Worm (Caenorhabditis elegans) whole organism, L4 larva: Measurements from ENCODE around the gene acdh-13.

Experiments used
- F37D6.2 ChIP-seq: sonication (generic microtip); optimal IDR thresholded peaks from 2 replicates; lab custom pipeline; 2016; ENCODE audit warnings: mild to moderate bottlenecking, missing genetic modification characterization, missing compliant biosample characterization
- F44E2.7 ChIP-seq: fragments of 200-800 bp; sonication (Bioruptor generic); IDR thresholded peaks from 2 replicates; pipeline ENCODE4 v2.1.2; 2022; ENCODE audit warnings: missing genetic modification characterization, missing compliant biosample characterization
- F49E8.2 ChIP-seq: sonication (generic microtip); optimal IDR thresholded peaks from 2 replicates; lab custom pipeline; 2016; ENCODE audit warnings: missing compliant biosample characterization, mild to moderate bottlenecking, missing genetic modification characterization, borderline replicate concordance
- R02D3.7 ChIP-seq: fragments of 150-350 bp; sonication (generic microtip); optimal IDR thresholded peaks from 3 replicates; lab custom pipeline; 2014; ENCODE audit warnings: missing biosample characterization, missing genetic modification characterization
- T20F7.1 ChIP-seq: fragments of 200-800 bp; sonication (Bioruptor generic); optimal IDR thresholded peaks from 2 replicates; lab custom pipeline; 2018; ENCODE audit warnings: mild to moderate bottlenecking, missing genetic modification characterization, missing compliant biosample characterization
- T26A8.4 ChIP-seq: fragments of 200-800 bp; sonication (Bioruptor generic); IDR thresholded peaks from 2 replicates; pipeline ENCODE4 v1.3.6; 2022; ENCODE audit warnings: missing genetic modification characterization, missing compliant biosample characterization
- Y105C5A.15 ChIP-seq: fragments of 200-800 bp; sonication (Bioruptor generic); IDR thresholded peaks from 2 replicates; pipeline ENCODE4 v1.3.6; 2022; ENCODE audit warnings: missing genetic modification characterization, missing compliant biosample characterization
- Y48G9A.11 ChIP-seq: fragments of 200-800 bp; sonication (Bioruptor generic); IDR thresholded peaks from 2 replicates; pipeline ENCODE4 v1.3.6; 2022; ENCODE audit warnings: missing genetic modification reagents, missing genetic modification characterization, missing compliant biosample characterization
- ZK337.2 ChIP-seq: fragments of 200-800 bp; sonication (Bioruptor generic); IDR thresholded peaks from 2 replicates; pipeline ENCODE4 v1.3.6; 2022; ENCODE audit warnings: missing genetic modification reagents, missing genetic modification characterization, missing compliant biosample characterization
- aha-1 ChIP-seq: fragments of 150-350 bp; peaks from one replicate; lab custom pipeline; 2014; ENCODE audit warnings: missing biosample characterization, missing genetic modification characterization
- aly-2 ChIP-seq: sonication (generic microtip); optimal IDR thresholded peaks from 2 replicates; lab custom pipeline; 2018; ENCODE audit warnings: missing biosample characterization, missing genetic modification characterization
- attf-4 ChIP-seq: sonication (generic microtip); optimal IDR thresholded peaks from 3 replicates; lab custom pipeline; 2017; ENCODE audit warnings: missing biosample characterization, missing genetic modification characterization
- ceh-20 ChIP-seq: fragments of 200-800 bp; sonication (Bioruptor generic); IDR thresholded peaks from 2 replicates; pipeline ENCODE4 v1.3.6; 2022; ENCODE audit warnings: missing genetic modification reagents, missing genetic modification characterization, missing compliant biosample characterization
- ceh-32 ChIP-seq: sonication (generic microtip); optimal IDR thresholded peaks from 2 replicates; lab custom pipeline; 2016; ENCODE audit warnings: mild to moderate bottlenecking, missing genetic modification characterization, missing compliant biosample characterization; ENCODE audit not compliant: poor library complexity
- ceh-44 ChIP-seq: fragments of 200-800 bp; sonication (Bioruptor generic); IDR thresholded peaks from 2 replicates; pipeline ENCODE4 v1.3.6; 2022; ENCODE audit warnings: missing genetic modification reagents, missing genetic modification characterization, missing compliant biosample characterization
- ceh-82 ChIP-seq: sonication (generic microtip); optimal IDR thresholded peaks from 2 replicates; lab custom pipeline; 2017; ENCODE audit warnings: missing biosample characterization, missing genetic modification characterization
- ces-1 ChIP-seq: fragments of 150-350 bp; sonication (generic microtip); optimal IDR thresholded peaks from 4 replicates; lab custom pipeline; 2014; ENCODE audit warnings: missing biosample characterization, missing genetic modification reagents, missing genetic modification characterization
- ctbp-1 ChIP-seq: fragments of 200-800 bp; sonication (Bioruptor generic); IDR thresholded peaks from 2 replicates; pipeline ENCODE4 v1.3.6; 2022; ENCODE audit warnings: missing genetic modification reagents, missing genetic modification characterization, missing compliant biosample characterization
- daf-16 ChIP-seq, 3 experiments: sonication (generic microtip); optimal IDR thresholded peaks; 2 replicates each; lab custom pipeline; 2016 to 2017; ENCODE audit warnings: missing genetic modification characterization in 3 of 3, missing genetic modification reagents in 3 of 3, mild to moderate bottlenecking in 2 of 3, missing compliant biosample characterization in 2 of 3, missing biosample characterization in 1 of 3, moderate library complexity in 1 of 3
- daf-8 ChIP-seq: fragments of 200-800 bp; sonication (Bioruptor generic); IDR thresholded peaks from 2 replicates; pipeline ENCODE4 v1.3.6; 2022; ENCODE audit warnings: missing genetic modification characterization, missing compliant biosample characterization
- fos-1 ChIP-seq: fragments of 150-350 bp; optimal IDR thresholded peaks from 2 replicates; lab custom pipeline; 2014; ENCODE audit warnings: missing biosample characterization, missing genetic modification characterization
- gei-8 ChIP-seq: fragments of 200-800 bp; sonication (Bioruptor generic); optimal IDR thresholded peaks from 2 replicates; lab custom pipeline; 2018; ENCODE audit warnings: mild to moderate bottlenecking, missing genetic modification characterization, missing compliant biosample characterization
- hif-1 ChIP-seq, 2 experiments: sonication (generic microtip); optimal IDR thresholded peaks; 2 replicates each; lab custom pipeline; 2016 to 2017; ENCODE audit warnings: missing compliant biosample characterization in 2 of 2, missing genetic modification characterization in 2 of 2, missing genetic modification reagents in 2 of 2, missing genotype in 2 of 2, mild to moderate bottlenecking in 1 of 2
- jun-1 ChIP-seq: fragments of 150-350 bp; optimal IDR thresholded peaks from 2 replicates; lab custom pipeline; 2014; ENCODE audit warnings: missing biosample characterization, missing genetic modification reagents, missing genetic modification characterization
- lim-7 ChIP-seq: fragments of 200-800 bp; sonication (Bioruptor generic); IDR thresholded peaks from 2 replicates; pipeline ENCODE4 v1.3.6; 2022; ENCODE audit warnings: missing genetic modification characterization, missing compliant biosample characterization
- lin-1 ChIP-seq: fragments of 200-800 bp; sonication (Bioruptor generic); IDR thresholded peaks from 2 replicates; pipeline ENCODE4 v1.3.6; 2022; ENCODE audit warnings: missing genetic modification reagents, missing genetic modification characterization, missing compliant biosample characterization
- lin-15B ChIP-seq: fragments of 150-350 bp; sonication (generic microtip); optimal IDR thresholded peaks from 3 replicates; lab custom pipeline; 2014; ENCODE audit warnings: missing biosample characterization, missing genetic modification characterization
- lin-29 ChIP-seq: fragments of 200-800 bp; sonication (Bioruptor generic); IDR thresholded peaks from 2 replicates; pipeline ENCODE4 v1.3.6; 2022; ENCODE audit warnings: missing genetic modification reagents, missing genetic modification characterization, missing compliant biosample characterization
- lin-38 ChIP-seq: fragments of 200-800 bp; sonication (Bioruptor generic); IDR thresholded peaks from 2 replicates; pipeline ENCODE4 v1.3.6; 2022; ENCODE audit warnings: missing genetic modification reagents, missing genetic modification characterization, missing compliant biosample characterization
- lin-39 ChIP-seq: fragments of 150-350 bp; optimal IDR thresholded peaks from 2 replicates; lab custom pipeline; 2014; ENCODE audit warnings: missing biosample characterization, missing genetic modification reagents, missing genetic modification characterization
- lir-3 ChIP-seq: sonication (generic microtip); optimal IDR thresholded peaks from 2 replicates; lab custom pipeline; 2016; ENCODE audit warnings: mild to moderate bottlenecking, missing genetic modification characterization, missing compliant biosample characterization
- lsy-2 ChIP-seq, 2 experiments: fragments of 150-350 bp in 1 of 2; sonication (generic microtip) in 1 of 2; optimal IDR thresholded peaks; 2 replicates each; lab custom pipeline; 2014 to 2017; ENCODE audit warnings: missing biosample characterization in 2 of 2, missing genetic modification characterization in 2 of 2
- madf-9 ChIP-seq: fragments of 200-800 bp; sonication (Bioruptor generic); conservative IDR thresholded peaks from 2 replicates; pipeline ENCODE4 v1.3.6; 2022; ENCODE audit warnings: missing genetic modification reagents, missing genetic modification characterization, missing compliant biosample characterization
- mdl-1 ChIP-seq, 2 experiments: fragments of 150-350 bp in 1 of 2; sonication (generic microtip) in 1 of 2; optimal IDR thresholded peaks; 2 replicates each; lab custom pipeline; 2014 to 2017; ENCODE audit warnings: missing biosample characterization in 2 of 2, missing genetic modification characterization in 2 of 2
- mes-2 ChIP-seq: sonication (generic microtip); optimal IDR thresholded peaks from 2 replicates; lab custom pipeline; 2016; ENCODE audit warnings: missing genotype, mild to moderate bottlenecking, missing genetic modification characterization, missing compliant biosample characterization; ENCODE audit not compliant: poor library complexity, severe bottlenecking
- mxl-3 ChIP-seq: fragments of 200-800 bp; sonication (Bioruptor generic); optimal IDR thresholded peaks from 2 replicates; lab custom pipeline; 2018; ENCODE audit warnings: mild to moderate bottlenecking, missing genetic modification characterization, missing compliant biosample characterization
- nhr-10 ChIP-seq: fragments of 150-350 bp; optimal IDR thresholded peaks from 2 replicates; lab custom pipeline; 2014; ENCODE audit warnings: missing biosample characterization, missing genetic modification characterization
- nhr-41 ChIP-seq: fragments of 200-800 bp; sonication (Bioruptor generic); IDR thresholded peaks from 2 replicates; pipeline ENCODE4 v1.3.6; 2022; ENCODE audit warnings: missing genetic modification reagents, missing genetic modification characterization, missing compliant biosample characterization
- nhr-42 ChIP-seq: fragments of 200-800 bp; sonication (Bioruptor generic); IDR thresholded peaks from 2 replicates; pipeline ENCODE4 v1.3.6; 2022; ENCODE audit warnings: missing genetic modification characterization, missing compliant biosample characterization
- nhr-77 ChIP-seq: fragments of 150-350 bp; optimal IDR thresholded peaks from 2 replicates; lab custom pipeline; 2014; ENCODE audit warnings: missing biosample characterization, missing genetic modification characterization
- php-3 ChIP-seq: fragments of 200-800 bp; sonication (Bioruptor generic); IDR thresholded peaks from 2 replicates; pipeline ENCODE4 v1.3.6; 2022; ENCODE audit warnings: missing genetic modification reagents, missing genetic modification characterization, missing compliant biosample characterization
- rbr-2 ChIP-seq: sonication (generic microtip); optimal IDR thresholded peaks from 2 replicates; lab custom pipeline; 2016; ENCODE audit warnings: missing genotype, missing genetic modification characterization, missing compliant biosample characterization
- skn-1 ChIP-seq: fragments of 150-350 bp; optimal IDR thresholded peaks from 2 replicates; lab custom pipeline; 2014; ENCODE audit warnings: missing biosample characterization, missing genetic modification characterization
- snpc-1.2 ChIP-seq: fragments of 200-800 bp; sonication (Bioruptor generic); IDR thresholded peaks from 2 replicates; pipeline ENCODE4 v1.3.6; 2022; ENCODE audit warnings: missing genetic modification reagents, missing genetic modification characterization, missing compliant biosample characterization
- spr-3 ChIP-seq: fragments of 200-800 bp; sonication (Bioruptor generic); optimal IDR thresholded peaks from 2 replicates; lab custom pipeline; 2018; ENCODE audit warnings: mild to moderate bottlenecking, missing genetic modification characterization, missing compliant biosample characterization
- unc-62 ChIP-seq, 3 experiments: fragments of 150-350 bp in 1 of 3; sonication (generic microtip); optimal IDR thresholded peaks in 2 of 3; peaks in 1 of 3; 1 replicate in 1 of 3; 2 replicates in 2 of 3; lab custom pipeline; 2014 to 2017; ENCODE audit warnings: missing biosample characterization in 3 of 3, missing genetic modification characterization in 3 of 3, missing genetic modification reagents in 3 of 3, missing genotype in 1 of 3
- zag-1 ChIP-seq: fragments of 150-350 bp; optimal IDR thresholded peaks from 2 replicates; lab custom pipeline; 2014; ENCODE audit warnings: missing biosample characterization, missing genetic modification characterization
- ztf-7 ChIP-seq: fragments of 150-350 bp; optimal IDR thresholded peaks from 2 replicates; lab custom pipeline; 2014; ENCODE audit warnings: missing biosample characterization, missing genetic modification characterization

acdh-13 gene

ce11 chrIV:8535946-8536345, 37.3 kb upstream of the acdh-13 start:
- TF ChIP-seq lin-15B (no peak), ztf-7 (no peak), daf-16 (GFP tag; optimal IDR thresholded peaks at IDR 0.05; lab: Kevin White, UChicago) (no peak), daf-16 (tag; optimal IDR thresholded peaks at IDR 0.05; lab: Kevin White, UChicago) (peak; percentile 20), spr-3 (GFP tag; lab: Kevin White, UChicago) (no peak), lin-38 (GFP tag; lab: Robert Waterston, UW) (0 out of 2 replicates have a peak, but pooled peaks have one; percentile 6), aha-1 (peak; percentile 94)
- TF ChIP-seq, all 104 proteins: peak for 3

- TF ChIP-seq attf-4 (tag; lab: Kevin White, UChicago) (no peak), lin-1 (GFP tag; lab: Robert Waterston, UW) (peak; percentile 29; the same call in 1 of the 2 replicates), lsy-2 (tag; optimal IDR thresholded peaks at IDR 0.05; lab: Kevin White, UChicago) (peak in 1 of 2 experiments; percentile 85), snpc-1.2 (GFP tag; lab: Robert Waterston, UW) (no peak), nhr-77 (tag; lab: Kevin White, UChicago) (no peak), aha-1 (no peak), ztf-7 (no peak), R02D3.7 (tag; lab: Kevin White, UChicago) (no peak), skn-1 (tag; lab: Kevin White, UChicago) (no peak), spr-3 (GFP tag; lab: Kevin White, UChicago) (no peak), madf-9 (GFP tag; lab: Robert Waterston, UW) (no peak), ceh-82 (tag; lab: Kevin White, UChicago) (no peak), ceh-20 (GFP tag; lab: Robert Waterston, UW) (peak; percentile 72), zag-1 (tag; lab: Kevin White, UChicago) (no peak), ceh-44 (no peak), ceh-32 (tag; lab: Kevin White, UChicago) (no peak), gei-8 (GFP tag; lab: Kevin White, UChicago) (peak; percentile 8), lin-29 (no peak), Y48G9A.11 (GFP tag; lab: Robert Waterston, UW) (no peak), T20F7.1 (no peak), lin-39 (no peak), F44E2.7 (GFP tag; lab: Robert Waterston, UW) (no peak), mdl-1 (tag; optimal IDR thresholded peaks at IDR 0.05; lab: Kevin White, UChicago) (peak; percentile 78 to 88), aly-2 (no peak), F37D6.2 (tag; lab: Kevin White, UChicago) (no peak), F49E8.2 (no peak), rbr-2 (tag; lab: Kevin White, UChicago) (no peak), lim-7 (GFP tag; lab: Robert Waterston, UW) (no peak), nhr-42 (GFP tag; lab: Robert Waterston, UW) (no peak), mes-2 (tag; lab: Kevin White, UChicago) (peak; percentile 2), jun-1 (tag; lab: Kevin White, UChicago) (no peak), mxl-3 (GFP tag; lab: Kevin White, UChicago) (peak; percentile 64), ces-1 (GFP tag; lab: Kevin White, UChicago) (no peak), T26A8.4 (GFP tag; lab: Robert Waterston, UW) (peak; percentile 19; the same call in 1 of the 2 replicates), daf-8 (GFP tag; lab: Robert Waterston, UW) (no peak), Y105C5A.15 (GFP tag; lab: Robert Waterston, UW) (no peak), lir-3 (no peak), nhr-10 (tag; lab: Kevin White, UChicago) (no peak), ZK337.2 (GFP tag; lab: Robert Waterston, UW) (no peak), ctbp-1 (GFP tag; lab: Robert Waterston, UW) (no peak), fos-1 (tag; lab: Kevin White, UChicago) (no peak), php-3 (0 out of 2 replicates have a peak, but pooled peaks have one; percentile 12), lin-38 (GFP tag; lab: Robert Waterston, UW) (no peak), hif-1 (tag; optimal IDR thresholded peaks at IDR 0.05; lab: Kevin White, UChicago) (peak in 1 of 2 experiments; percentile 54), nhr-41 (GFP tag; lab: Robert Waterston, UW) (no peak), unc-62 (GFP tag; optimal IDR thresholded peaks at IDR 0.05 in 1 of 2; lab: Kevin White, UChicago) (peak in 1 of 2 experiments; percentile 71), unc-62 (tag; optimal IDR thresholded peaks at IDR 0.05; lab: Kevin White, UChicago) (no peak)
Measured at ce11 chrIV:8534997-8535414, 36.4 kb upstream of the acdh-13 start.
